Fruit fly (Drosophila melanogaster): ENCODE results near the gene rg.
A peak's percentile ranks its signal among the peaks of the same experiment; 100 is the strongest.

Gene rg

DNA sequence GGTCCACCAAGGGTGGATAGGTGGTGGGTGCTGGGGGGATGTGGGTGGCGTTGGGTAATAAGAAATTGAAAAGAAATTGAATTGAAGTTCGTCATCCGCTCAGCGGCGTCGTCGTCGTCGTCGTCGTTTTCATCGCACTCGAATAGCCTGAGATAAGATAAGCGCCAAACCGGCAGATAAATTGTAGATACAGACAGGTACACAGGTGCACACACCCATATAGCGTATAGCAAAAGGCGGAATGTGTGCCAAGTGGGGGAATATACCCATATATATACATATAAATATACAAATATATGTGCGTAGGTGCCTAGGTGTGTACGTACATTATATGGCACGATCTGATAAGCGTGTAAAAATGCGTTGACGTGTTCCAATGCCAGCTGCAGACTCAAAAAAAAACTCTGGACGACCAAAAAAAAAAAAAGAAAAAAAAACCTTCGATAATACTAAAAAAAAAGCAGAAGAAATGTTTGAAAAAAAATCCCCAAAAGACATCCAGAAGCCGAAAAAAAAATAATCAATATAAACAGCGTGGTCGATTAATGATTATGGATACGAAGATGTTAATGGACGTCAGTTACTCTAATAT lies 6.3 kb downstream of the rg start:
- peak in 1 of 2 experiments; percentile 37 for TF ChIP-seq eve (GFP tag; optimal IDR thresholded peaks at IDR 0.05)
- TF ChIP-seq sd (tag; optimal IDR thresholded peaks at IDR 0.05), result peak; percentile 61
- TF ChIP-seq GATAe (GFP tag; conservative IDR thresholded peaks at IDR 0.05), result peak; percentile 67; the same call in 1 of the 2 replicates
- no peak for TF ChIP-seq klu (GFP tag; IDR thresholded peaks at IDR 0.05)
- peak; percentile 27 for TF ChIP-seq sug (tag; optimal IDR thresholded peaks at IDR 0.05)
- peak; percentile 32 for TF ChIP-seq Xbp1 (GFP tag; optimal IDR thresholded peaks at IDR 0.05)
- no peak for TF ChIP-seq Bgb (GFP tag; IDR thresholded peaks at IDR 0.05; ENCODE audit: partially characterized antibody)
- TF ChIP-seq CG32772 (GFP tag; IDR thresholded peaks at IDR 0.05), result peak; percentile 52; the same call in 1 of the 2 replicates
- TF ChIP-seq cg (GFP tag; optimal IDR thresholded peaks at IDR 0.05), result peak; percentile 25
- peak; percentile 8 for TF ChIP-seq exex (tag; optimal IDR thresholded peaks at IDR 0.05)
- peak; percentile 27 for TF ChIP-seq grn (GFP tag; optimal IDR thresholded peaks at IDR 0.05)
- no peak for TF ChIP-seq onecut (GFP tag; IDR thresholded peaks at IDR 0.05)
- no peak for TF ChIP-seq CG7963 (GFP tag; IDR thresholded peaks at IDR 0.05; ENCODE audit: partially characterized antibody)
- TF ChIP-seq CG6654 (GFP tag; optimal IDR thresholded peaks at IDR 0.05), result no peak
- peak; percentile 57 for TF ChIP-seq CG15601 (tag; optimal IDR thresholded peaks at IDR 0.05)
- no peak for TF ChIP-seq CG3163 (GFP tag; optimal IDR thresholded peaks at IDR 0.05)
- peak; percentile 39; the same call in 1 of the 2 replicates for TF ChIP-seq crol (GFP tag; IDR thresholded peaks at IDR 0.05)
- TF ChIP-seq CG14860 (GFP tag; IDR thresholded peaks at IDR 0.05; ENCODE audit: partially characterized antibody), result no peak
- TF ChIP-seq sqz (GFP tag; optimal IDR thresholded peaks at IDR 0.05), result peak; percentile 50
- TF ChIP-seq gce (GFP tag; IDR thresholded peaks at IDR 0.05), result no peak
- TF ChIP-seq Max (GFP tag; optimal IDR thresholded peaks at IDR 0.05), result no peak
- no peak for TF ChIP-seq CG17385 (GFP tag; optimal IDR thresholded peaks at IDR 0.05)

- TF ChIP-seq chm (GFP tag; IDR thresholded peaks at IDR 0.05) (peak; percentile 68), ci (GFP tag; IDR thresholded peaks at IDR 0.05) (peak; percentile 88), CG17912 (GFP tag; optimal IDR thresholded peaks at IDR 0.05) (no peak), CG10431 (GFP tag; optimal IDR thresholded peaks at IDR 0.05) (no peak), bowl (GFP tag; IDR thresholded peaks at IDR 0.05) (no peak), tap (tag; optimal IDR thresholded peaks at IDR 0.05) (peak; percentile 57), CG7745 (tag; optimal IDR thresholded peaks at IDR 0.05) (no peak), vnd (GFP tag; IDR thresholded peaks at IDR 0.05; ENCODE audit: partially characterized antibody) (no peak), Usf (GFP tag; optimal IDR thresholded peaks at IDR 0.05) (no peak), B-H1 (GFP tag; IDR thresholded peaks at IDR 0.05) (peak; percentile 51), cas (GFP tag; IDR thresholded peaks at IDR 0.05) (no peak), CG5180 (GFP tag; optimal IDR thresholded peaks at IDR 0.05) (peak; percentile 26), CG34224 (GFP tag; IDR thresholded peaks at IDR 0.05; ENCODE audit: partially characterized antibody) (no peak), kah (GFP tag; optimal IDR thresholded peaks at IDR 0.05) (peak; percentile 7), ems (GFP tag; optimal IDR thresholded peaks at IDR 0.05) (peak; percentile 30), CG4328 (GFP tag; optimal IDR thresholded peaks at IDR 0.05) (no peak), kay (GFP tag; optimal IDR thresholded peaks at IDR 0.05) (no peak), CG8944 (GFP tag; optimal IDR thresholded peaks at IDR 0.05) (peak; percentile 39), Hr3 (GFP tag; optimal IDR thresholded peaks at IDR 0.05) (peak; percentile 42), CG11247 (GFP tag; IDR thresholded peaks at IDR 0.05) (peak; percentile 61), CG10654 (GFP tag; optimal IDR thresholded peaks at IDR 0.05) (peak; percentile 32), Opbp (GFP tag; IDR thresholded peaks at IDR 0.05; ENCODE audit: partially characterized antibody) (no peak), caup (GFP tag; optimal IDR thresholded peaks at IDR 0.05; ENCODE audit: severe bottlenecking) (peak; percentile 76), CG7271 (tag; optimal IDR thresholded peaks at IDR 0.05) (no peak), az2 (GFP tag; optimal IDR thresholded peaks at IDR 0.05) (peak; percentile 58), disco-r (GFP tag; optimal IDR thresholded peaks at IDR 0.05) (peak; percentile 22), CG30020 (tag; optimal IDR thresholded peaks at IDR 0.05) (no peak), CG12071 (GFP tag; optimal IDR thresholded peaks at IDR 0.05) (peak; percentile 68)
These were observed 8.4 kb downstream of the rg start for dm6 chrX:5093924-5094323.

All from whole organism, embryonic.